Worm (Caenorhabditis elegans) whole organism, young adult: ENCODE data around the gene Y57A10A.24.

Experiments
- ama-1 ChIP-seq, 3 experiments: fragments of 150-350 bp in 1 of 3; sonication (generic microtip) in 2 of 3; optimal IDR thresholded peaks; 2 replicates each; lab custom pipeline; 2014 to 2018; ENCODE audit warnings: missing biosample characterization in 2 of 3, missing genetic modification characterization in 2 of 3, missing genetic modification reagents in 2 of 3
- hmg-1.2 ChIP-seq: fragments of 200-800 bp; sonication (Bioruptor generic); IDR thresholded peaks from 2 replicates; pipeline ENCODE4 v1.3.6; 2022; ENCODE audit warnings: missing genetic modification reagents, missing genetic modification characterization, missing compliant biosample characterization

DNA sequence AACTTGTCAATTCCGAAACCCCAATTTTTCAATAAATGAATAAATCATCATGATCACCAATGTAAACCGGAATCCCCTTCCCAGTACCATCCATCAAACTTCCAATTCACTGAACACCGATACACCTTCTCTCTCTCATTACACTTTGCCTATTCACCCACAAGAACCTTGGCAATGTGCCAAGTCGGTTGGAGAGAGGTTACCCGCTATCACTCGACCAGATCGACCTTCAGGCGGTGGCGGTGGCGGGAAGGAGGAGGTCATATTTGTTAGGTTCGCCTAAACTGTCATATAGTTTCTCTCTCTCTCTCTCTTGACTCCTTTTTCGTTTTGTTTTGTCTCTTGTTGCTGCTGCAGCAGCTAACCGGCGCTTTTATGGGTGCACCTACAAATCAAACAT lies 19.8 kb downstream of the Y57A10A.24 start:
- TF ChIP-seq ama-1 (optimal IDR thresholded peaks at IDR 0.05; lab: Kevin White, UChicago) (no peak), ama-1 (GFP tag; optimal IDR thresholded peaks at IDR 0.05; lab: Kevin White, UChicago) (no peak), hmg-1.2 (GFP tag; lab: Robert Waterston, UW) (no peak)
